Fruit fly (Drosophila melanogaster): ENCODE data around the gene Ets96B.

Gene Ets96B

DNA sequence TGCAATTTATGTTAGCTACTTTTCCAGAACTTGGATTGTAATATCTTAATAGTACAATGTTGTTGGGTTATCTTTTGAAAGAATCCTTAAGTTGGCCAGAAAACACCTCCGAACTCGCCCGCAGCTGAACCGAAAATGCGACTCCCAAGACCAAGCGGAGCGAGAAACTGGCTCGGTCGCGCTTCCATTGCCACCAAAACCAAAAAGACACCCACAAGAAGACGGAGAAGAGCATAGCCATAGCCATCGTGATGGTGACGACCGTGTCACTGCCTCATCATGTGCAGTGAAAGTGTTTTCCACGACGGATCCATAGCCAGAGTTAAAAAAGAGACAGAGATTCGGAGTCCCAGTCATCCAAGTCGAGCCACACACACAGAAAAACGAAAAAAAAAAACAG is 2.2 kb downstream of the Ets96B start, which contains the start of gene CG13634:
CG13634 (minus strand) TSS at position 101 of the 400 bp plus-strand sequence.
- TF ChIP-seq Pif1B (GFP tag; optimal IDR thresholded peaks at IDR 0.05) (no peak), gl (tag; optimal IDR thresholded peaks at IDR 0.05) (no peak), CG17806 (tag; optimal IDR thresholded peaks at IDR 0.05) (no peak), Pif1A (GFP tag; optimal IDR thresholded peaks at IDR 0.05) (no peak), CG34367 (tag; optimal IDR thresholded peaks at IDR 0.05) (no peak), Snoo (tag; optimal IDR thresholded peaks at IDR 0.05) (no peak), CG15710 (tag; optimal IDR thresholded peaks at IDR 0.05) (no peak), Ets98B (GFP tag; IDR thresholded peaks at IDR 0.05) (no peak), CG4496 (GFP tag; IDR thresholded peaks at IDR 0.05) (no peak), CG9948 (tag; optimal IDR thresholded peaks at IDR 0.05) (no peak), D1 (tag; optimal IDR thresholded peaks at IDR 0.05) (no peak), CG12605 (GFP tag; IDR thresholded peaks at IDR 0.05) (no peak), CG32121 (GFP tag; IDR thresholded peaks at IDR 0.05) (no peak), EcR (GFP tag; optimal IDR thresholded peaks at IDR 0.05) (no peak), CG8159 (tag; optimal IDR thresholded peaks at IDR 0.05) (no peak), fd96Ca (GFP tag; IDR thresholded peaks at IDR 0.05) (no peak)

- TF ChIP-seq Pif1B (GFP tag; optimal IDR thresholded peaks at IDR 0.05) (no peak), CG32121 (GFP tag; IDR thresholded peaks at IDR 0.05) (no peak), CG4496 (GFP tag; IDR thresholded peaks at IDR 0.05) (0 out of 3 replicates have a peak, but pooled peaks have one; percentile 24), fd96Ca (GFP tag; IDR thresholded peaks at IDR 0.05) (no peak), CG12605 (GFP tag; IDR thresholded peaks at IDR 0.05) (no peak), Pif1A (GFP tag; optimal IDR thresholded peaks at IDR 0.05) (no peak)
Measured at dm6 chr3R:24798595-24798994, 10.7 kb downstream of the Ets96B start.

- TF ChIP-seq CG32121 (GFP tag; IDR thresholded peaks at IDR 0.05) (no peak), CG8301 (tag; optimal IDR thresholded peaks at IDR 0.05) (no peak), Snoo (tag; optimal IDR thresholded peaks at IDR 0.05) (no peak), EcR (GFP tag; optimal IDR thresholded peaks at IDR 0.05) (no peak), CG8159 (tag; optimal IDR thresholded peaks at IDR 0.05) (no peak), CG10348 (GFP tag; IDR thresholded peaks at IDR 0.05) (no peak), D1 (tag; optimal IDR thresholded peaks at IDR 0.05) (no peak), CG34367 (tag; optimal IDR thresholded peaks at IDR 0.05) (no peak), CG4496 (GFP tag; IDR thresholded peaks at IDR 0.05) (no peak), Pif1A (GFP tag; optimal IDR thresholded peaks at IDR 0.05) (no peak), CG15710 (tag; optimal IDR thresholded peaks at IDR 0.05) (no peak), fd96Ca (GFP tag; IDR thresholded peaks at IDR 0.05) (no peak), gl (tag; optimal IDR thresholded peaks at IDR 0.05) (no peak), CG14655 (GFP tag; optimal IDR thresholded peaks at IDR 0.05) (no peak), Ets98B (GFP tag; IDR thresholded peaks at IDR 0.05) (no peak)
Measured at dm6 chr3R:24799503-24799902, 11.6 kb downstream of the Ets96B start, which contains the start of gene Ude. Gene Ude (minus strand): TSS chr3R:24799668.

dm6 chr3R:24805048-24805447 is 17.2 kb downstream of the Ets96B start, which contains the start of gene polybromo:
Gene polybromo (minus strand): TSS chr3R:24805259.
- no peak for TF ChIP-seq CG9948 (tag; optimal IDR thresholded peaks at IDR 0.05)
- no peak for TF ChIP-seq fd96Ca (GFP tag; IDR thresholded peaks at IDR 0.05)
- no peak for TF ChIP-seq CG12605 (GFP tag; IDR thresholded peaks at IDR 0.05)
- TF ChIP-seq rn (GFP tag; IDR thresholded peaks at IDR 0.05): no peak
- TF ChIP-seq CG4496 (GFP tag; IDR thresholded peaks at IDR 0.05): no peak
- TF ChIP-seq CG13204 (GFP tag; optimal IDR thresholded peaks at IDR 0.05): no peak
- TF ChIP-seq CG8301 (tag; optimal IDR thresholded peaks at IDR 0.05): no peak
- no peak for TF ChIP-seq Pif1B (GFP tag; optimal IDR thresholded peaks at IDR 0.05)
- no peak for TF ChIP-seq EcR (GFP tag; optimal IDR thresholded peaks at IDR 0.05)
- no peak for TF ChIP-seq CG14655 (GFP tag; optimal IDR thresholded peaks at IDR 0.05)
- no peak for TF ChIP-seq CG15710 (tag; optimal IDR thresholded peaks at IDR 0.05)
- TF ChIP-seq Ets98B (GFP tag; IDR thresholded peaks at IDR 0.05): no peak
- TF ChIP-seq CG17806 (tag; optimal IDR thresholded peaks at IDR 0.05): no peak
- no peak for TF ChIP-seq D1 (tag; optimal IDR thresholded peaks at IDR 0.05)
- TF ChIP-seq CG34367 (tag; optimal IDR thresholded peaks at IDR 0.05): no peak
- TF ChIP-seq Pif1A (GFP tag; optimal IDR thresholded peaks at IDR 0.05): no peak
- no peak for TF ChIP-seq CG10348 (GFP tag; IDR thresholded peaks at IDR 0.05)

DNA sequence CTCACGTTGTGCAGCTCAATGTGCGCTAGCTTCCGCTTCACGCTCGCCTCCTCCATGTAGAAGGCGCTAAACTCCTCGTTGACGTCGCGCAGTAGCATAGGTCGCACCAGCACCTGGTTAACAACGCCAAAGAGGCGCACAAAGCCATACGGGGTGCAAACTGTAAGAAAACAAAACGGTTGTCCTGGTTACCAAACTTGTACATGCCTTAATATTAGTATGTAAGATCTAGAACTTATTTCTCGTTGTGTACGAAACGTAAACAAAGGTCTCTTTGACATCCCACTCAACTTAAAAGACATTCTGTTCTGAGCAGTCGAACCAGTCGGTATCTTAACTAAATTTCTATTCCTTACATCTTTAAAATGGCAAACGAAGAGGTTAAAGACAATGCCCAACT is 19.5 kb downstream of the Ets96B start, which contains the start of gene CG6980:
CG6980 (plus strand) TSS at position 301 of the 400 bp plus-strand sequence.
- TF ChIP-seq Pif1B (GFP tag; optimal IDR thresholded peaks at IDR 0.05): no peak
- no peak for TF ChIP-seq CG9948 (tag; optimal IDR thresholded peaks at IDR 0.05)
- TF ChIP-seq CG34367 (tag; optimal IDR thresholded peaks at IDR 0.05): no peak
- no peak for TF ChIP-seq Ets98B (GFP tag; IDR thresholded peaks at IDR 0.05)
- TF ChIP-seq CG8301 (tag; optimal IDR thresholded peaks at IDR 0.05): no peak
- TF ChIP-seq CG8159 (tag; optimal IDR thresholded peaks at IDR 0.05): no peak
- TF ChIP-seq CG32121 (GFP tag; IDR thresholded peaks at IDR 0.05): no peak
- TF ChIP-seq gl (tag; optimal IDR thresholded peaks at IDR 0.05): no peak
- TF ChIP-seq Pif1A (GFP tag; optimal IDR thresholded peaks at IDR 0.05): no peak

dm6 chr3R:24809576-24810279 is 21.9 kb downstream of the Ets96B start:
- TF ChIP-seq CG15710 (tag; optimal IDR thresholded peaks at IDR 0.05): no peak
- TF ChIP-seq CG4496 (GFP tag; IDR thresholded peaks at IDR 0.05): no peak
- TF ChIP-seq EcR (GFP tag; optimal IDR thresholded peaks at IDR 0.05): no peak
- TF ChIP-seq Ets98B (GFP tag; IDR thresholded peaks at IDR 0.05): no peak
- no peak for TF ChIP-seq gl (tag; optimal IDR thresholded peaks at IDR 0.05)
- TF ChIP-seq rn (GFP tag; IDR thresholded peaks at IDR 0.05): no peak
- TF ChIP-seq CG12605 (GFP tag; IDR thresholded peaks at IDR 0.05): no peak
- TF ChIP-seq CG32121 (GFP tag; IDR thresholded peaks at IDR 0.05): no peak

All from whole organism, pupa.